Worm (Caenorhabditis elegans) whole organism, L4 larva: ENCODE measurements around the gene alh-3.

Experiments used
- F49E8.2 ChIP-seq: sonication (generic microtip); optimal IDR thresholded peaks from 2 replicates; lab custom pipeline; 2016; ENCODE audit warnings: missing compliant biosample characterization, mild to moderate bottlenecking, missing genetic modification characterization, borderline replicate concordance
- aha-1 ChIP-seq: fragments of 150-350 bp; peaks from one replicate; lab custom pipeline; 2014; ENCODE audit warnings: missing biosample characterization, missing genetic modification characterization
- attf-4 ChIP-seq: sonication (generic microtip); optimal IDR thresholded peaks from 3 replicates; lab custom pipeline; 2017; ENCODE audit warnings: missing biosample characterization, missing genetic modification characterization
- ceh-20 ChIP-seq: fragments of 200-800 bp; sonication (Bioruptor generic); IDR thresholded peaks from 2 replicates; pipeline ENCODE4 v1.3.6; 2022; ENCODE audit warnings: missing genetic modification reagents, missing genetic modification characterization, missing compliant biosample characterization
- egl-27 ChIP-seq: sonication (generic microtip); optimal IDR thresholded peaks from 3 replicates; lab custom pipeline; 2017; ENCODE audit warnings: missing biosample characterization, missing genetic modification reagents, missing genetic modification characterization
- fkh-10 ChIP-seq: fragments of 150-350 bp; optimal IDR thresholded peaks from 2 replicates; lab custom pipeline; 2014; ENCODE audit warnings: missing biosample characterization, missing genetic modification reagents, missing genetic modification characterization
- hlh-11 ChIP-seq: fragments of 200-800 bp; sonication (Bioruptor generic); optimal IDR thresholded peaks from 2 replicates; lab custom pipeline; 2018; ENCODE audit warnings: mild to moderate bottlenecking, missing genetic modification characterization, missing compliant biosample characterization
- lin-13 ChIP-seq: fragments of 150-350 bp; optimal IDR thresholded peaks from 2 replicates; lab custom pipeline; 2014; ENCODE audit warnings: missing biosample characterization, missing genetic modification reagents, missing genetic modification characterization
- nhr-10 ChIP-seq: fragments of 150-350 bp; optimal IDR thresholded peaks from 2 replicates; lab custom pipeline; 2014; ENCODE audit warnings: missing biosample characterization, missing genetic modification characterization
- nhr-237 ChIP-seq: sonication (generic microtip); optimal IDR thresholded peaks from 2 replicates; lab custom pipeline; 2017; ENCODE audit warnings: missing biosample characterization, missing genetic modification characterization
- nhr-6 ChIP-seq: fragments of 150-350 bp; optimal IDR thresholded peaks from 2 replicates; lab custom pipeline; 2014; ENCODE audit warnings: missing biosample characterization, missing genetic modification characterization
- nhr-76 ChIP-seq: fragments of 150-350 bp; optimal IDR thresholded peaks from 2 replicates; lab custom pipeline; 2014; ENCODE audit warnings: missing biosample characterization, missing genetic modification characterization
- zip-11 ChIP-seq: fragments of 200-800 bp; sonication (Bioruptor generic); IDR thresholded peaks from 2 replicates; pipeline ENCODE4 v1.3.6; 2022; ENCODE audit warnings: missing genetic modification characterization, missing compliant biosample characterization
- ztf-11 ChIP-seq: fragments of 150-350 bp; optimal IDR thresholded peaks from 2 replicates; lab custom pipeline; 2014; ENCODE audit warnings: missing biosample characterization, missing genetic modification characterization

- TF ChIP-seq fkh-10 (GFP tag; lab: Kevin White, UChicago) = no peak
- no peak for TF ChIP-seq ceh-20 (GFP tag; lab: Robert Waterston, UW)
- no peak for TF ChIP-seq nhr-237 (tag; lab: Kevin White, UChicago)
- no peak for TF ChIP-seq aha-1
- no peak for TF ChIP-seq nhr-6 (tag; lab: Kevin White, UChicago)
- TF ChIP-seq egl-27 = no peak
- TF ChIP-seq F49E8.2 (tag; lab: Kevin White, UChicago) = no peak
- no peak for TF ChIP-seq nhr-10 (tag; lab: Kevin White, UChicago)
- no peak for TF ChIP-seq ztf-11 (tag; lab: Kevin White, UChicago)
- TF ChIP-seq hlh-11 = no peak
- TF ChIP-seq attf-4 = no peak
- TF ChIP-seq lin-13 (GFP tag; lab: Kevin White, UChicago) = no peak
- no peak for TF ChIP-seq nhr-76 (tag; lab: Kevin White, UChicago)
- no peak for TF ChIP-seq zip-11 (GFP tag; lab: Robert Waterston, UW)
Observed at ce11 chrIV:11044377-11044776, 22.0 kb downstream of the alh-3 start.
